Worm (Caenorhabditis elegans): ENCODE measurements around the gene mtr-4.

mtr-4 gene

ce11 chrIV:9875646-9876045 lies 50.2 kb downstream of the mtr-4 start:
- no peak for TF ChIP-seq pes-1 (GFP tag; IDR thresholded peaks at IDR 0.05)
- TF ChIP-seq tbx-11 (GFP tag; IDR thresholded peaks at IDR 0.05): no peak
- no peak for TF ChIP-seq tra-4 (tag; optimal IDR thresholded peaks at IDR 0.05)

ce11 chrIV:9878893-9879379 lies 53.4 kb downstream of the mtr-4 start, which contains the start of gene nhr-4:
Gene nhr-4 (plus strand): TSS chrIV:9879329.
- TF ChIP-seq flt-1 (GFP tag; IDR thresholded peaks at IDR 0.05) (no peak), ceh-13 (GFP tag; optimal IDR thresholded peaks at IDR 0.05) (no peak), ceh-36 (tag; optimal IDR thresholded peaks at IDR 0.05) (no peak), tra-4 (tag; optimal IDR thresholded peaks at IDR 0.05) (no peak), hmbx-1 (tag; optimal IDR thresholded peaks at IDR 0.05) (no peak), ets-7 (tag; optimal IDR thresholded peaks at IDR 0.05) (no peak), hmg-4 (GFP tag; optimal IDR thresholded peaks at IDR 0.05) (no peak), hnd-1 (tag; optimal IDR thresholded peaks at IDR 0.05) (no peak), F13C5.2 (tag; optimal IDR thresholded peaks at IDR 0.05) (no peak), B0310.2 (tag; optimal IDR thresholded peaks at IDR 0.05) (no peak), sea-1 (GFP tag; conservative IDR thresholded peaks at IDR 0.05) (no peak), aly-1 (tag; optimal IDR thresholded peaks at IDR 0.05) (no peak), scrt-1 (GFP tag; IDR thresholded peaks at IDR 0.05) (no peak), ama-1 (optimal IDR thresholded peaks at IDR 0.05) (no peak), tbx-37 (GFP tag; conservative IDR thresholded peaks at IDR 0.05) (no peak), pes-1 (GFP tag; IDR thresholded peaks at IDR 0.05) (no peak), tbx-11 (GFP tag; IDR thresholded peaks at IDR 0.05) (no peak)
